Worm (Caenorhabditis elegans) whole organism, young adult: ENCODE measurements around the gene F38C2.4.
"Not testable (repeated sequence)": the region's sequence is repeated elsewhere in the genome, so short reads cannot be mapped to it uniquely, and the experiment has no call there.

Experiments
- B0035.1 ChIP-seq: sonication (generic microtip); optimal IDR thresholded peaks from 2 replicates; lab custom pipeline; 2016; ENCODE audit warnings: missing genetic modification characterization, mild to moderate bottlenecking, missing compliant biosample characterization, missing genotype, missing genetic modification reagents
- C17E4.6 ChIP-seq: fragments of 200-800 bp; sonication (Bioruptor generic); IDR thresholded peaks from 2 replicates; pipeline ENCODE4 v1.3.6; 2022; ENCODE audit warnings: missing genetic modification reagents, missing genetic modification characterization, missing compliant biosample characterization
- F22D6.2 ChIP-seq: sonication (generic microtip); optimal IDR thresholded peaks from 2 replicates; lab custom pipeline; 2016; ENCODE audit warnings: mild to moderate bottlenecking, missing genetic modification characterization, missing compliant biosample characterization
- F23B12.7 ChIP-seq: sonication (generic microtip); optimal IDR thresholded peaks from 2 replicates; lab custom pipeline; 2017; ENCODE audit warnings: missing genetic modification characterization, mild to moderate bottlenecking, missing compliant biosample characterization, antibody characterized with exemption, moderate library complexity; ENCODE audit not compliant: insufficient read depth
- K11D2.4 ChIP-seq: fragments of 200-800 bp; sonication (Bioruptor generic); IDR thresholded peaks from 2 replicates; pipeline ENCODE4 v1.3.6; 2022; ENCODE audit warnings: missing genetic modification reagents, missing genetic modification characterization, missing compliant biosample characterization
- Y56A3A.18 ChIP-seq: fragments of 200-800 bp; sonication (Bioruptor generic); IDR thresholded peaks from 2 replicates; pipeline ENCODE4 v1.3.6; 2022; ENCODE audit warnings: missing genetic modification reagents, missing genetic modification characterization, missing compliant biosample characterization
- ama-1 ChIP-seq, 3 experiments: fragments of 150-350 bp in 1 of 3; sonication (generic microtip) in 2 of 3; optimal IDR thresholded peaks; 2 replicates each; lab custom pipeline; 2014 to 2018; ENCODE audit warnings: missing biosample characterization in 2 of 3, missing genetic modification characterization in 2 of 3, missing genetic modification reagents in 2 of 3
- attf-6 ChIP-seq: fragments of 200-800 bp; sonication (Bioruptor generic); IDR thresholded peaks from 2 replicates; pipeline ENCODE4 v1.3.6; 2022; ENCODE audit warnings: missing genetic modification reagents, missing genetic modification characterization, missing compliant biosample characterization
- cebp-1 ChIP-seq, 2 experiments: fragments of 200-800 bp in 1 of 2; sonication (Bioruptor generic) in 1 of 2; sonication (generic microtip) in 1 of 2; IDR thresholded peaks in 1 of 2; optimal IDR thresholded peaks in 1 of 2; 2 replicates each; pipeline versions ENCODE4 v1.3.6 to Lab custom; 2017 to 2022; ENCODE audit warnings: missing compliant biosample characterization in 2 of 2, missing genetic modification characterization in 2 of 2, mild to moderate bottlenecking in 1 of 2, missing genetic modification reagents in 1 of 2, moderate library complexity in 1 of 2
- ceh-58 ChIP-seq: fragments of 200-800 bp; sonication (Bioruptor generic); IDR thresholded peaks from 2 replicates; pipeline ENCODE4 v1.3.6; 2022; ENCODE audit warnings: missing genetic modification characterization, missing compliant biosample characterization
- chd-7 ChIP-seq: sonication (generic microtip); optimal IDR thresholded peaks from 2 replicates; lab custom pipeline; 2016; ENCODE audit warnings: mild to moderate bottlenecking, missing genetic modification characterization, moderate library complexity, missing compliant biosample characterization
- die-1 ChIP-seq: sonication (generic microtip); optimal IDR thresholded peaks from 2 replicates; lab custom pipeline; 2016; ENCODE audit warnings: missing genotype, mild to moderate bottlenecking, missing genetic modification characterization, missing compliant biosample characterization
- dox-1 ChIP-seq: fragments of 200-800 bp; sonication (Bioruptor generic); IDR thresholded peaks from 2 replicates; pipeline ENCODE4 v1.3.6; 2022; ENCODE audit warnings: missing genetic modification reagents, missing genetic modification characterization, missing compliant biosample characterization
- dpff-1 ChIP-seq: sonication (generic microtip); optimal IDR thresholded peaks from 2 replicates; lab custom pipeline; 2017; ENCODE audit warnings: mild to moderate bottlenecking, missing genetic modification characterization, missing compliant biosample characterization
- dpl-1 ChIP-seq: fragments of 150-350 bp; optimal IDR thresholded peaks from 2 replicates; lab custom pipeline; 2014; ENCODE audit warnings: missing biosample characterization, missing genetic modification reagents, missing genetic modification characterization
- egrh-3 ChIP-seq: fragments of 200-800 bp; sonication (Bioruptor generic); IDR thresholded peaks from 2 replicates; pipeline ENCODE4 v1.3.6; 2022; ENCODE audit warnings: missing genetic modification reagents, missing genetic modification characterization, missing compliant biosample characterization
- hlh-12 ChIP-seq: sonication (generic microtip); optimal IDR thresholded peaks from 2 replicates; lab custom pipeline; 2016; ENCODE audit warnings: missing genetic modification characterization, missing compliant biosample characterization
- hsf-1 ChIP-seq: fragments of 200-800 bp; sonication (Bioruptor generic); IDR thresholded peaks from 2 replicates; pipeline ENCODE4 v1.3.6; 2022; ENCODE audit warnings: missing genetic modification reagents, missing genetic modification characterization, missing compliant biosample characterization
- lin-26 ChIP-seq: fragments of 200-800 bp; sonication (Bioruptor generic); IDR thresholded peaks from 2 replicates; pipeline ENCODE4 v1.3.6; 2022; ENCODE audit warnings: missing genetic modification reagents, missing genetic modification characterization, missing compliant biosample characterization
- madf-10 ChIP-seq: sonication (generic microtip); optimal IDR thresholded peaks from 2 replicates; lab custom pipeline; 2016; ENCODE audit warnings: mild to moderate bottlenecking, missing genetic modification characterization, missing compliant biosample characterization
- mcd-1 ChIP-seq: fragments of 200-800 bp; sonication (Bioruptor generic); IDR thresholded peaks from 2 replicates; pipeline ENCODE4 v1.3.6; 2022; ENCODE audit warnings: missing genetic modification reagents, missing genetic modification characterization, missing compliant biosample characterization
- nhr-179 ChIP-seq: sonication (generic microtip); optimal IDR thresholded peaks from 2 replicates; lab custom pipeline; 2016; ENCODE audit warnings: mild to moderate bottlenecking, missing genetic modification characterization, missing compliant biosample characterization
- nhr-80 ChIP-seq: sonication (generic microtip); optimal IDR thresholded peaks from 2 replicates; lab custom pipeline; 2016; ENCODE audit warnings: missing genetic modification characterization, missing compliant biosample characterization
- nhr-90 ChIP-seq: sonication (generic microtip); optimal IDR thresholded peaks from 2 replicates; lab custom pipeline; 2016; ENCODE audit warnings: missing genotype, mild to moderate bottlenecking, missing genetic modification characterization, missing compliant biosample characterization
- sea-2 ChIP-seq: fragments of 200-800 bp; sonication (Bioruptor generic); IDR thresholded peaks from 2 replicates; pipeline ENCODE4 v1.3.6; 2022; ENCODE audit warnings: missing genetic modification characterization, missing compliant biosample characterization
- snpc-4 ChIP-seq, 5 experiments: fragments of 150-350 bp in 1 of 5; sonication (generic microtip) in 4 of 5; optimal IDR thresholded peaks; 2 replicates each; lab custom pipeline; 2014 to 2018; ENCODE audit warnings: missing genetic modification characterization in 5 of 5, missing biosample characterization in 3 of 5, antibody characterized with exemption in 2 of 5, mild to moderate bottlenecking in 2 of 5, missing compliant biosample characterization in 2 of 5, missing genotype in 2 of 5, moderate library complexity in 2 of 5, missing genetic modification reagents in 1 of 5
- unc-130 ChIP-seq: sonication (generic microtip); optimal IDR thresholded peaks from 2 replicates; lab custom pipeline; 2016; ENCODE audit warnings: missing genetic modification reagents, missing genetic modification characterization, missing compliant biosample characterization
- unc-62 ChIP-seq: fragments of 150-350 bp; optimal IDR thresholded peaks from 2 replicates; lab custom pipeline; 2014; ENCODE audit warnings: missing biosample characterization, missing genetic modification reagents, missing genetic modification characterization
- xnd-1 ChIP-seq: sonication (generic microtip); optimal IDR thresholded peaks from 2 replicates; lab custom pipeline; 2016; ENCODE audit warnings: missing genotype, missing genetic modification reagents, missing genetic modification characterization, missing compliant biosample characterization
- zfh-2 ChIP-seq: fragments of 200-800 bp; sonication (Bioruptor generic); conservative IDR thresholded peaks from 2 replicates; pipeline ENCODE4 v1.3.6; 2022; ENCODE audit warnings: missing genetic modification reagents, missing genetic modification characterization, missing compliant biosample characterization
- ztf-18 ChIP-seq: sonication (generic microtip); optimal IDR thresholded peaks from 2 replicates; lab custom pipeline; 2016; ENCODE audit warnings: missing genotype, mild to moderate bottlenecking, missing genetic modification characterization, missing compliant biosample characterization
- ztf-25 ChIP-seq: fragments of 200-800 bp; sonication (Bioruptor generic); IDR thresholded peaks from 2 replicates; pipeline ENCODE4 v1.3.6; 2022; ENCODE audit warnings: missing genetic modification reagents, missing genetic modification characterization, missing compliant biosample characterization
- ztf-28 ChIP-seq: fragments of 200-800 bp; sonication (Bioruptor generic); IDR thresholded peaks from 2 replicates; pipeline ENCODE4 v1.3.6; 2022; ENCODE audit warnings: missing genetic modification reagents, missing genetic modification characterization, missing compliant biosample characterization

The F38C2.4 gene

DNA sequence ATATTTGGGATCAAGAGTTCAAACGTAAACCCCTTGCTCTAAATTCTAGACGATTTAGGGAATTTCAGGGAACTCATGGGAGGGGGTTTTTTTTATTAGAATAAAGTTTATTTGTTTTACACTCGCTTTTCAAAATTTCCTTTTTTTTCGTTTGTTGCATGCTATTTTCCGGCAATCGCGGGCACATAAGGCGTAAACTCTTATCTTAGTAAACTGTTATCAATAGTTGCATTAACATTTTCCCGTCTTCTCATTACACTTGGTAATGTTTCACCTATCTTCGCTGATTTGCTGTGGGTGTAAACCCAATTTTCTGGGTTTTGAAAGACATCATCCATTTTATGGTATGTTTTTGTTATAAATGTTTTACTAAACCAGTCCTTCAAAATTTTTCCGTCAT lies 22.8 kb downstream of the F38C2.4 start (continued):
- TF ChIP-seq Y56A3A.18 (GFP tag; lab: Robert Waterston, UW) (no peak), K11D2.4 (GFP tag; lab: Robert Waterston, UW) (no peak)

DNA sequence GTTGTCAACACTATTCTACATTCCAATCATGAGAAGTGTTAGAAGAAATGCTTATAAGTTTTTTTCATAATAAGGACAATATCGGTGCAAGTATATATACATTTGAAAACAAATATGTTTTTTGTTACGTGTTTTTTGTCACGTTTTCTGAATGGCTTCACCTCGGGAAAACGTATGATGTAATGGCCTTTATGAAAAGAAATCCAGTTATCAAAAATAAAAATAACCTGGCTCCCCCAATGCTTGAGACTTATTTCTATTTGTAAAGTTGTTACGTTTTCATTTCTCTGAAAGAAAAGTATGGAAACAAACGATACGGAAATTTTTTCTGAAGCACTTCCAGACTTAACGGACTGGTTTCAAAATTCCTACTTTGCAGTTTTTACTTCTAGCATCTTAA lies 27.8 kb downstream of the F38C2.4 start, which contains the start of gene srz-72:
Gene srz-72 (plus strand): TSS at position 301 of the 400 bp plus-strand sequence.
- TF ChIP-seq unc-62 (GFP tag; lab: Kevin White, UChicago) = no peak
- no peak for TF ChIP-seq attf-6 (GFP tag; lab: Robert Waterston, UW)
- TF ChIP-seq nhr-90 (tag; lab: Kevin White, UChicago) = no peak
- TF ChIP-seq die-1 = no peak
- TF ChIP-seq dox-1 (GFP tag; lab: Robert Waterston, UW) = no peak
- TF ChIP-seq madf-10 = no peak
- TF ChIP-seq lin-26 (GFP tag; lab: Robert Waterston, UW) = no peak
- no peak for TF ChIP-seq C17E4.6 (GFP tag; lab: Robert Waterston, UW)
- no peak for TF ChIP-seq egrh-3 (GFP tag; lab: Robert Waterston, UW)
- TF ChIP-seq snpc-4 (GFP tag; optimal IDR thresholded peaks at IDR 0.05; lab: Kevin White, UChicago) = no peak
- TF ChIP-seq snpc-4 (tag; optimal IDR thresholded peaks at IDR 0.05; lab: Kevin White, UChicago) = no peak
- TF ChIP-seq ztf-18 = no peak
- TF ChIP-seq mcd-1 = no peak
- TF ChIP-seq, all 124 proteins: peak for 0

DNA sequence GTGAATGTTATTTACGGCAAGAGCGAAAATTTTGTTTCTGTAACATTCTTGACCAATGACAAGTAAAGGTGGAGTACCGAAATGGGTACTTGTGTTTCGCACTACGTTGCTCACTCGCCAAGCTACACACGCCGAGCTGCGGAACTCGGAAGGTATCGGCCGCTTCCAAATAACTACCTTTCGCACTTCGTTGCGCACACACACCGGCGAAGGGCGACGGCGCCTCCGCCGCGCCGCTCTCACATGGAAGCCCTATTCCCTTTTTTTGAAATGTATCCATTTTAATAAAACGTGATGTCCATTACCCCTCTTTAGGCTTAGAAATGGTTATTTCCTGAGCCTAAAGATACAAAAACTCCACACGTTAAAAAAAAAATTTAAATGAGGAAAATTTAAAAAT lies 35.9 kb downstream of the F38C2.4 start:
- no peak for TF ChIP-seq zfh-2 (GFP tag; lab: Robert Waterston, UW)
- TF ChIP-seq nhr-80 (tag; lab: Kevin White, UChicago) = no peak
- no peak for TF ChIP-seq F23B12.7 (tag; lab: Kevin White, UChicago)
- TF ChIP-seq hlh-12 = no peak
- no peak for TF ChIP-seq snpc-4 (GFP tag; optimal IDR thresholded peaks at IDR 0.05; lab: Kevin White, UChicago)
- TF ChIP-seq snpc-4 (tag; optimal IDR thresholded peaks at IDR 0.05; lab: Kevin White, UChicago) = peak in 2 of 4 experiments; percentile 73 to 80
- TF ChIP-seq dpff-1 (tag; lab: Kevin White, UChicago) = no peak
- TF ChIP-seq dpl-1 (GFP tag; lab: Kevin White, UChicago) = no peak
- TF ChIP-seq F22D6.2 (tag; lab: Kevin White, UChicago) = no peak
- no peak for TF ChIP-seq ceh-58 (GFP tag; lab: Robert Waterston, UW)
- TF ChIP-seq attf-6 (GFP tag; lab: Robert Waterston, UW) = peak; percentile 82; the same call in 1 of the 2 replicates
- no peak for TF ChIP-seq cebp-1 (GFP tag; IDR thresholded peaks at IDR 0.05; lab: Robert Waterston, UW)
- TF ChIP-seq cebp-1 (tag; optimal IDR thresholded peaks at IDR 0.05; lab: Kevin White, UChicago) = no peak
- TF ChIP-seq unc-130 = no peak
- no peak for TF ChIP-seq B0035.1
- no peak for TF ChIP-seq ama-1 (optimal IDR thresholded peaks at IDR 0.05; lab: Kevin White, UChicago)
- no peak for TF ChIP-seq ama-1 (GFP tag; optimal IDR thresholded peaks at IDR 0.05; lab: Kevin White, UChicago)
- no peak for TF ChIP-seq chd-7 (tag; lab: Kevin White, UChicago)

DNA sequence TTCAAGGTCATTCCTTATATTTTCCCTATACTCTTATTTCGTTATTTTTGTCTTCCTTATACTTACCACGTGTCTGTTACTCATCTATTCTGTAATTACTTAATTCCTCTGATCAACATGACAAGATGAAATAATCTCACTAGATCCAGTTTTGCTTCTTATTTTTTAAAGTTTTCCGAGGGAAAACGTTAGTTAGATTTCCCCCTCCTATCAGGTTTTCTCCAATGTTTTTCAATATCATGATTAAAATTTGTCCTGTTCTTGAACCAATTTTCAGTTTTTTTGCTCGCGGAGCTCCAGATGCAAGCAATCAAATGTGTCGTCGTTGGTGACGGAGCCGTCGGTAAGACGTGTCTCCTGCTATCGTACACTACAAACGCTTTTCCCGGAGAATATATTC lies 36.9 kb downstream of the F38C2.4 start, which contains the start of gene rac-2:
Gene rac-2 (plus strand): TSS at position 301 of the 400 bp plus-strand sequence.
- not testable (repeated sequence) for TF ChIP-seq ztf-25 (GFP tag; lab: Robert Waterston, UW); xnd-1 (tag; lab: Kevin White, UChicago); hsf-1
- TF ChIP-seq, all 124 proteins: peak for 0; not testable (repeated sequence) for 124

DNA sequence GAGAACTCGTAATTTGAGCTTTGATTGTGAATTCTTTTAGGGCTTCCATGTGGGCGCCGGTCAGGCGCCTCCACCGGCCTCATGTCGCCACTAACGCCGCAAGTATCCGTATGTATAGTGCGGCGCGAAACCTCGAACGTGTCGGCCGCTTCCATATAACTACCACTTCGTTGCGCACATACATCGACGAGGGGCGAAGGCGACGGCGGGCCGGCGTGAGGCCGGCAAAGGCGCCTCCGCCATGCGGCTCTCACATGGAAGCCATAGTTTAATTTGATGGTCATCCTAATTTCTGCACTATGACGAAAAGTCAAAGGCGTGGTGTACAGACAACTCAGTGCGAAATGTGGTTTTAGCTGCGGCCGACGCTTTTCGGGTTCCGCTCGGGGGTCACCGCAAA lies 39.0 kb downstream of the F38C2.4 start:
- TF ChIP-seq snpc-4 (GFP tag; optimal IDR thresholded peaks at IDR 0.05; lab: Kevin White, UChicago) = no peak
- peak in 1 of 4 experiments; percentile 80 for TF ChIP-seq snpc-4 (tag; optimal IDR thresholded peaks at IDR 0.05; lab: Kevin White, UChicago)
- 0 out of 2 replicates have a peak, but pooled peaks have one; percentile 6 for TF ChIP-seq egrh-3 (GFP tag; lab: Robert Waterston, UW)
- 0 out of 2 replicates have a peak, but pooled peaks have one; percentile 40 for TF ChIP-seq ztf-28 (GFP tag; lab: Robert Waterston, UW)
- TF ChIP-seq sea-2 (GFP tag; lab: Robert Waterston, UW) = no peak
- TF ChIP-seq nhr-179 (tag; lab: Kevin White, UChicago) = no peak
